Worm (Caenorhabditis elegans) whole organism, mixed stage, embryonic: ENCODE results near the gene F09F9.1.

ENCODE experiments used
- M03D4.4 ChIP-seq: sonication (generic microtip); optimal IDR thresholded peaks from 2 replicates; lab custom pipeline; 2017; ENCODE audit warnings: mild to moderate bottlenecking, missing genetic modification characterization, missing compliant biosample characterization
- bed-3 ChIP-seq: fragments of 200-800 bp; sonication (Bioruptor generic); optimal IDR thresholded peaks from 3 replicates; lab custom pipeline; 2018; ENCODE audit warnings: mild to moderate bottlenecking, missing genetic modification characterization, moderate library complexity, missing compliant biosample characterization
- blmp-1 ChIP-seq: fragments of 150-350 bp; optimal IDR thresholded peaks from 2 replicates; lab custom pipeline; 2014; ENCODE audit warnings: missing biosample characterization, missing genetic modification characterization
- ceh-39 ChIP-seq: fragments of 150-350 bp; optimal IDR thresholded peaks from 2 replicates; lab custom pipeline; 2014; ENCODE audit warnings: missing biosample characterization, missing genetic modification characterization
- ceh-43 ChIP-seq: fragments of 200-800 bp; sonication (Bioruptor generic); optimal IDR thresholded peaks from 2 replicates; lab custom pipeline; 2018; ENCODE audit warnings: mild to moderate bottlenecking, missing genetic modification characterization, moderate library complexity, missing compliant biosample characterization
- ceh-83 ChIP-seq: fragments of 200-800 bp; sonication (Bioruptor generic); optimal IDR thresholded peaks from 2 replicates; lab custom pipeline; 2018; ENCODE audit warnings: mild to moderate bottlenecking, missing genetic modification characterization, missing compliant biosample characterization
- ces-1 ChIP-seq: fragments of 150-350 bp; optimal IDR thresholded peaks from 2 replicates; lab custom pipeline; 2014; ENCODE audit warnings: missing biosample characterization, missing genetic modification reagents, missing genetic modification characterization
- cnd-1 ChIP-seq: fragments of 200-800 bp; sonication (Bioruptor generic); optimal IDR thresholded peaks from 2 replicates; lab custom pipeline; 2018; ENCODE audit warnings: mild to moderate bottlenecking, missing genetic modification characterization, missing compliant biosample characterization
- elt-1 ChIP-seq: sonication (generic microtip); optimal IDR thresholded peaks from 2 replicates; lab custom pipeline; 2017; ENCODE audit warnings: missing genetic modification characterization, mild to moderate bottlenecking, missing compliant biosample characterization, antibody characterized with exemption, moderate library complexity, borderline replicate concordance; ENCODE audit not compliant: insufficient read depth
- elt-3 ChIP-seq: fragments of 150-350 bp; optimal IDR thresholded peaks from 2 replicates; lab custom pipeline; 2014; ENCODE audit warnings: missing biosample characterization, missing genetic modification characterization
- flh-1 ChIP-seq: fragments of 200-800 bp; sonication (Bioruptor generic); optimal IDR thresholded peaks from 2 replicates; lab custom pipeline; 2018; ENCODE audit warnings: mild to moderate bottlenecking, missing genetic modification characterization, moderate library complexity, missing compliant biosample characterization
- hlh-1 ChIP-seq: fragments of 150-350 bp; optimal IDR thresholded peaks from 2 replicates; lab custom pipeline; 2014; ENCODE audit warnings: missing biosample characterization, missing genetic modification reagents, missing genetic modification characterization
- lin-13 ChIP-seq: fragments of 150-350 bp; optimal IDR thresholded peaks from 2 replicates; lab custom pipeline; 2014; ENCODE audit warnings: missing biosample characterization, missing genetic modification characterization
- lin-32 ChIP-seq: fragments of 200-800 bp; sonication (Bioruptor generic); optimal IDR thresholded peaks from 2 replicates; lab custom pipeline; 2018; ENCODE audit warnings: mild to moderate bottlenecking, missing genetic modification characterization, missing compliant biosample characterization
- lsy-2 ChIP-seq: fragments of 150-350 bp; optimal IDR thresholded peaks from 2 replicates; lab custom pipeline; 2014; ENCODE audit warnings: missing biosample characterization, missing genetic modification characterization
- mls-2 ChIP-seq: sonication (generic microtip); optimal IDR thresholded peaks from 2 replicates; lab custom pipeline; 2016; ENCODE audit warnings: mild to moderate bottlenecking, missing genetic modification characterization, moderate library complexity, missing compliant biosample characterization
- nhr-2 ChIP-seq: fragments of 150-350 bp; optimal IDR thresholded peaks from 2 replicates; lab custom pipeline; 2014; ENCODE audit warnings: missing biosample characterization, missing genetic modification characterization
- nhr-237 ChIP-seq: fragments of 150-350 bp; optimal IDR thresholded peaks from 2 replicates; lab custom pipeline; 2014; ENCODE audit warnings: missing biosample characterization, missing genetic modification characterization
- nhr-76 ChIP-seq: sonication (generic microtip); optimal IDR thresholded peaks from 2 replicates; lab custom pipeline; 2017; ENCODE audit warnings: missing biosample characterization, missing genetic modification characterization
- sem-2 ChIP-seq: fragments of 200-800 bp; sonication (Bioruptor generic); optimal IDR thresholded peaks from 2 replicates; lab custom pipeline; 2018; ENCODE audit warnings: mild to moderate bottlenecking, missing genetic modification characterization, missing compliant biosample characterization
- snpc-4 ChIP-seq: fragments of 150-350 bp; optimal IDR thresholded peaks from 2 replicates; lab custom pipeline; 2014; ENCODE audit warnings: missing biosample characterization, missing genetic modification characterization
- sptf-1 ChIP-seq: sonication (generic microtip); optimal IDR thresholded peaks from 2 replicates; lab custom pipeline; 2017; ENCODE audit warnings: mild to moderate bottlenecking, missing genetic modification characterization, moderate library complexity, missing compliant biosample characterization
- unc-120 ChIP-seq: sonication (generic microtip); optimal IDR thresholded peaks from 2 replicates; lab custom pipeline; 2017; ENCODE audit warnings: missing genetic modification characterization, missing compliant biosample characterization; ENCODE audit not compliant: poor library complexity, severe bottlenecking
- unc-62 ChIP-seq: fragments of 150-350 bp; optimal IDR thresholded peaks from 2 replicates; lab custom pipeline; 2014; ENCODE audit warnings: missing biosample characterization, missing genetic modification reagents, missing genetic modification characterization

Gene F09F9.1

ce11 chrX:4106896-4107505, 8.1 kb upstream of the F09F9.1 start, which contains the start of gene R02E4.2:
R02E4.2 (plus strand) TSS chrX:4107455.
- peak; percentile 59 for TF ChIP-seq hlh-1 (tag; lab: Kevin White, UChicago)
- TF ChIP-seq lin-13: no peak
- peak; percentile 14 for TF ChIP-seq unc-120 (tag; lab: Kevin White, UChicago)
- TF ChIP-seq, all 35 proteins: peak for 2

- TF ChIP-seq ceh-39 (tag; lab: Kevin White, UChicago) (no peak), unc-62 (GFP tag; lab: Kevin White, UChicago) (peak; percentile 81), hlh-1 (tag; lab: Kevin White, UChicago) (peak; percentile 74)
Measured at ce11 chrX:4109970-4110369, 5.2 kb upstream of the F09F9.1 start.

- TF ChIP-seq nhr-76 (tag; lab: Kevin White, UChicago) (no peak), elt-3 (peak; percentile 12), lsy-2 (tag; lab: Kevin White, UChicago) (no peak), sptf-1 (tag; lab: Kevin White, UChicago) (no peak)
Measured at ce11 chrX:4111416-4111815, 3.7 kb upstream of the F09F9.1 start, which contains the start of gene F09F9.2. F09F9.2 (minus strand) TSS chrX:4111440.

- no peak for TF ChIP-seq sem-2 (GFP tag; lab: Kevin White, UChicago)
- no peak for TF ChIP-seq flh-1 (GFP tag; lab: Kevin White, UChicago)
- TF ChIP-seq nhr-2: no peak
- TF ChIP-seq M03D4.4 (tag; lab: Kevin White, UChicago): no peak
- TF ChIP-seq nhr-76 (tag; lab: Kevin White, UChicago): no peak
- no peak for TF ChIP-seq nhr-237 (tag; lab: Kevin White, UChicago)
Measured at ce11 chrX:4117626-4118025, 2.5 kb downstream of the F09F9.1 start, which contains the start of gene F09F9.5. F09F9.5 (plus strand) TSS chrX:4117926.

- TF ChIP-seq sem-2 (GFP tag; lab: Kevin White, UChicago) (no peak), unc-62 (GFP tag; lab: Kevin White, UChicago) (no peak), ceh-43 (GFP tag; lab: Kevin White, UChicago) (no peak), mls-2 (tag; lab: Kevin White, UChicago) (no peak), ceh-83 (GFP tag; lab: Kevin White, UChicago) (no peak), elt-1 (tag; lab: Kevin White, UChicago) (no peak), M03D4.4 (tag; lab: Kevin White, UChicago) (no peak)
Measured at ce11 chrX:4120935-4121334, 5.8 kb downstream of the F09F9.1 start, which contains the start of gene F09F9.3. F09F9.3 (minus strand) TSS chrX:4121035.

- TF ChIP-seq bed-3 (GFP tag; lab: Kevin White, UChicago) (no peak), unc-62 (GFP tag; lab: Kevin White, UChicago) (peak; percentile 26), ces-1 (GFP tag; lab: Kevin White, UChicago) (peak; percentile 83)
Measured at ce11 chrX:4123368-4123767, 8.2 kb downstream of the F09F9.1 start.

ce11 chrX:4125165-4125803, 10.2 kb downstream of the F09F9.1 start:
- TF ChIP-seq snpc-4 (no peak), ces-1 (GFP tag; lab: Kevin White, UChicago) (peak; percentile 99), nhr-2 (peak; percentile 61), cnd-1 (peak; percentile 60), lin-32 (GFP tag; lab: Kevin White, UChicago) (peak; percentile 54), M03D4.4 (tag; lab: Kevin White, UChicago) (no peak), lin-13 (no peak), flh-1 (GFP tag; lab: Kevin White, UChicago) (no peak), blmp-1 (no peak)
